Fruit fly (Drosophila melanogaster) ovary, adult (tissue): Measurements from ENCODE around the gene Pdfr.

ENCODE experiments used
- CG17801 ChIP-seq: fragments of 200-800 bp; optimal IDR thresholded peaks from 2 replicates; lab custom pipeline; 2019; ENCODE audit warnings: missing biosample characterization, mild to moderate bottlenecking, missing genetic modification characterization, moderate library complexity; ENCODE audit not compliant: partially characterized antibody

Gene Pdfr

dm6 chrX:2546260-2546659 lies 5.7 kb upstream of the Pdfr start:
- no peak for TF ChIP-seq CG17801 (GFP tag; lab: Kevin White, UChicago)

dm6 chrX:2546664-2547487 lies 5.1 kb upstream of the Pdfr start:
- TF ChIP-seq CG17801 (GFP tag; lab: Kevin White, UChicago), result no peak

dm6 chrX:2553862-2554261 lies 1.9 kb downstream of the Pdfr start:
- TF ChIP-seq CG17801 (GFP tag; lab: Kevin White, UChicago), result no peak

dm6 chrX:2580319-2581008 lies 28.5 kb downstream of the Pdfr start, which contains the start of the genes Vha36-3 and AANATL7:
Gene Vha36-3, minus strand, starts transcription at chrX:2580560.
Gene AANATL7, plus strand, starts transcription at chrX:2580958.
- TF ChIP-seq CG17801 (GFP tag; lab: Kevin White, UChicago), result no peak

dm6 chrX:2581793-2582503 lies 29.9 kb downstream of the Pdfr start:
- no peak for TF ChIP-seq CG17801 (GFP tag; lab: Kevin White, UChicago)

- TF ChIP-seq CG17801 (GFP tag; lab: Kevin White, UChicago), result no peak
Measured at dm6 chrX:2585055-2585715, 33.2 kb downstream of the Pdfr start, which contains the start of gene CG13760. Gene CG13760, minus strand, starts transcription at chrX:2585699.

- TF ChIP-seq CG17801 (GFP tag; lab: Kevin White, UChicago), result no peak
Measured at dm6 chrX:2585716-2586082, 33.7 kb downstream of the Pdfr start, which contains the start of gene wds. Gene wds, plus strand, starts transcription at chrX:2585980.

dm6 chrX:2588415-2589411 lies 36.7 kb downstream of the Pdfr start, which contains the start of gene egh:
Gene egh, plus strand, starts transcription at chrX:2588503.
- TF ChIP-seq CG17801 (GFP tag; lab: Kevin White, UChicago), result peak; percentile 60

- peak; percentile 91 for TF ChIP-seq CG17801 (GFP tag; lab: Kevin White, UChicago)
Measured at dm6 chrX:2589446-2590038, 37.5 kb downstream of the Pdfr start.

dm6 chrX:2590607-2591006 lies 38.6 kb downstream of the Pdfr start:
- no peak for TF ChIP-seq CG17801 (GFP tag; lab: Kevin White, UChicago)

dm6 chrX:2591315-2591999 lies 39.5 kb downstream of the Pdfr start:
- no peak for TF ChIP-seq CG17801 (GFP tag; lab: Kevin White, UChicago)

dm6 chrX:2592243-2592642 lies 40.2 kb downstream of the Pdfr start:
- TF ChIP-seq CG17801 (GFP tag; lab: Kevin White, UChicago), result no peak
